Worm (Caenorhabditis elegans): Measurements from ENCODE around the gene C29F5.1.

C29F5.1 gene

DNA sequence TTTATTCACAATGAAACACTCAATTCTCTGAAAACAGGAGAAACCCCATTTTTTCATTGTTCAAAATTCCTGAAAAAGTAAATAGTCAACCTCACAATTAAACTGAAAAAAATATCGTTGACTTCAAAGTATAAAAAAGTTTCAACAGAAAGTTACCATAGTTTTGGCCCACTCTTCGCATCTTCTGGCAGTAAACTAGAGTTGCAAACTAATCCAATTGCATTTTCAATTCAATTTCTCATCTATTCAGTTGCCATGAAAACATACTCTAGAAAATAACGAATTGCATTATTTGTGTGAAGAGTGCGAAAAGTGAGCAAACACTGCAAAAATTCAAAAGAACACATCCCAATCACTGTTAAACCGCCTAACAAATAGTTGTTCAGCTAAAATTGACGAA lies 39.6 kb upstream of the C29F5.1 start, which contains the start of gene F13H8.3:
Gene F13H8.3 (plus strand): TSS at position 301 of the 400 bp plus-strand sequence.
- no peak for TF ChIP-seq nhr-6 (tag; optimal IDR thresholded peaks at IDR 0.05)
- TF ChIP-seq elt-1 (tag; optimal IDR thresholded peaks at IDR 0.05), result no peak
- no peak for TF ChIP-seq mdl-1 (tag; optimal IDR thresholded peaks at IDR 0.05)
- no peak for TF ChIP-seq ztf-4 (tag; optimal IDR thresholded peaks at IDR 0.05)
- TF ChIP-seq ceh-16 (tag; optimal IDR thresholded peaks at IDR 0.05), result no peak
- TF ChIP-seq unc-62 (GFP tag; optimal IDR thresholded peaks at IDR 0.05), result no peak
- TF ChIP-seq ceh-82 (tag; optimal IDR thresholded peaks at IDR 0.05), result no peak
- no peak for TF ChIP-seq lin-39 (tag; optimal IDR thresholded peaks at IDR 0.05)
- no peak for TF ChIP-seq nhr-21 (tag; optimal IDR thresholded peaks at IDR 0.05)
- TF ChIP-seq ztf-11 (tag; optimal IDR thresholded peaks at IDR 0.05), result no peak

DNA sequence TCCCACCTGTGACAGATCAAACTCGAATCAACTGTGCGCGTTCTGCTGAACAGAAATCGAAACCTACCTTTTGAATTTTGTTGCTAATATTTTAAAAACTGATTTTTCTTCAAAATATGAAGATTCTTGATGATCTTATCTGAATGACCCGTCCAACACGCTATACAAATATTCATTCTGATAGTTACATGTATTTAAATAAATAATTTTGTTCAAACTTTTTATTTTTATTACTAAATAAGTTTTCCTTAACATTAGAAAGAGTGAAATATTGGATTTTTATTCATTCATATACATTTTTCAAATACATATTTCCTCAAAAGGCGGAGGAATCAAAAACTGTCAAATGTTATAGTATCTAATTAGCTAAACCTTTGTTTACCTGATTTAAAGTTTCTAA lies 35.3 kb upstream of the C29F5.1 start, which contains the start of gene F13H8.8:
Gene F13H8.8 (minus strand): TSS at position 101 of the 400 bp plus-strand sequence.
- TF ChIP-seq nhr-11 (tag; optimal IDR thresholded peaks at IDR 0.05) (no peak), sma-9 (GFP tag; optimal IDR thresholded peaks at IDR 0.05) (no peak), sma-9 (tag; optimal IDR thresholded peaks at IDR 0.05) (no peak), sma-3 (GFP tag; optimal IDR thresholded peaks at IDR 0.05) (no peak), nhr-12 (tag; optimal IDR thresholded peaks at IDR 0.05) (no peak), nhr-77 (tag; optimal IDR thresholded peaks at IDR 0.05) (no peak), skn-1 (tag; optimal IDR thresholded peaks at IDR 0.05) (no peak), unc-62 (GFP tag; optimal IDR thresholded peaks at IDR 0.05) (no peak), ama-1 (optimal IDR thresholded peaks at IDR 0.05) (no peak), lin-11 (tag; optimal IDR thresholded peaks at IDR 0.05) (no peak), zag-1 (tag; optimal IDR thresholded peaks at IDR 0.05) (no peak)

DNA sequence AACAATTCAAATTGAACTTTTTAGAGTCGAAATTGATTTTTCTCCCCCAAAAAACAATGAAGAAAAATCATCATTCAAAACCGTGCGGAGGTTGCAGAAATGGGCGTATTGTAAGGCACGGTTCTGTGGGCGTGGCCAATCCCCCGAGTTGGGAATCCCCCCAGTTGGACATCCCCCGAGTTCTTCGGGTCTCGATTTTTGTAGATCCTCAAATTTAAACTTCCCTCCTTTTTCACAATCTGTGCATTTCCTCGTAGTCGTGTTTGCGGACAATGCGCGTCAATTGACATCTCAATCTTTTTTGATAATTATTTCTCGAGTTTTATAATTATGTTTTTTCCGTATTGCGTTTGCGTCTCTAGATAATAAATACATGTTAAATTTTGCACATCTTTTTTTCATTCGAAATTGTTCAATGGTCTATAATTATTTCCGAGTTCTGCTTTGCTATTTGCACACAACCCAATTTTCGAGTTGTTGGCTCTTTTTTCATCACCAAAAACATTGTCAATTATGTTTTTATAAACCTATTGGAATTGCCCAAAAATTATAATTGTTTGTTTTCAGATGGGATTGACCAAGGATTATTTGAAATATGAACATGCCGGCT lies 33.4 kb upstream of the C29F5.1 start, which contains the start of gene F13H8.2:
Gene F13H8.2 (plus strand): TSS at position 560 of the 610 bp plus-strand sequence.
- TF ChIP-seq unc-39 (tag; optimal IDR thresholded peaks at IDR 0.05) (no peak), nhr-12 (tag; optimal IDR thresholded peaks at IDR 0.05) (no peak), aly-2 (tag; optimal IDR thresholded peaks at IDR 0.05) (no peak), nhr-129 (tag; optimal IDR thresholded peaks at IDR 0.05) (peak; percentile 70), C34F6.9 (tag; optimal IDR thresholded peaks at IDR 0.05) (peak; percentile 79), lin-13 (GFP tag; optimal IDR thresholded peaks at IDR 0.05) (peak; percentile 59), ZK546.5 (tag; optimal IDR thresholded peaks at IDR 0.05) (no peak), lin-11 (tag; optimal IDR thresholded peaks at IDR 0.05) (peak; percentile 20), egl-27 (tag; optimal IDR thresholded peaks at IDR 0.05) (peak; percentile 2), nhr-25 (tag; optimal IDR thresholded peaks at IDR 0.05) (no peak), skn-1 (tag; optimal IDR thresholded peaks at IDR 0.05) (peak; percentile 33), nhr-237 (tag; optimal IDR thresholded peaks at IDR 0.05) (no peak), nhr-21 (tag; optimal IDR thresholded peaks at IDR 0.05) (peak; percentile 47), sma-9 (GFP tag; optimal IDR thresholded peaks at IDR 0.05) (peak; percentile 87), sma-9 (tag; optimal IDR thresholded peaks at IDR 0.05) (no peak), ama-1 (optimal IDR thresholded peaks at IDR 0.05) (no peak), elt-1 (tag; optimal IDR thresholded peaks at IDR 0.05) (no peak), nhr-23 (tag; optimal IDR thresholded peaks at IDR 0.05) (no peak), lin-39 (tag; optimal IDR thresholded peaks at IDR 0.05) (no peak), nhr-11 (tag; optimal IDR thresholded peaks at IDR 0.05) (no peak), sem-4 (tag; optimal IDR thresholded peaks at IDR 0.05) (peak; percentile 52), ztf-11 (tag; optimal IDR thresholded peaks at IDR 0.05) (no peak), snpc-4 (tag; optimal IDR thresholded peaks at IDR 0.05) (peak; percentile 36), dmd-4 (tag; optimal IDR thresholded peaks at IDR 0.05) (no peak), mbf-1 (tag; optimal IDR thresholded peaks at IDR 0.05) (no peak), ceh-16 (tag; optimal IDR thresholded peaks at IDR 0.05) (no peak), gmeb-1 (tag; optimal IDR thresholded peaks at IDR 0.05) (peak; percentile 96), crh-2 (tag; optimal IDR thresholded peaks at IDR 0.05) (peak; percentile 77), unc-55 (GFP tag; optimal IDR thresholded peaks at IDR 0.05) (peak; percentile 78), unc-62 (GFP tag; optimal IDR thresholded peaks at IDR 0.05) (no peak), peb-1 (tag; optimal IDR thresholded peaks at IDR 0.05) (no peak), Y55F3AM.14 (GFP tag; optimal IDR thresholded peaks at IDR 0.05) (no peak), lsy-2 (tag; optimal IDR thresholded peaks at IDR 0.05) (peak; percentile 66 to 90), ceh-82 (tag; optimal IDR thresholded peaks at IDR 0.05) (no peak), ztf-4 (tag; optimal IDR thresholded peaks at IDR 0.05) (no peak), F13H6.1 (tag; optimal IDR thresholded peaks at IDR 0.05) (peak; percentile 82), mab-5 (tag; optimal IDR thresholded peaks at IDR 0.05) (peak; percentile 71), fos-1 (tag; optimal IDR thresholded peaks at IDR 0.05) (peak; percentile 42), sma-3 (GFP tag; optimal IDR thresholded peaks at IDR 0.05) (peak; percentile 83), blmp-1 (tag; optimal IDR thresholded peaks at IDR 0.05; ENCODE audit: insufficient read depth) (peak; percentile 5), zag-1 (tag; optimal IDR thresholded peaks at IDR 0.05) (peak; percentile 12)

Data from whole organism, L2 larva.